Worm (Caenorhabditis elegans): Measurements from ENCODE around the gene twk-26.

ce11 chrX:3102165-3102564, 47.5 kb upstream of the twk-26 start, which contains the start of gene ztf-13:
- TF ChIP-seq fos-1 (tag; optimal IDR thresholded peaks at IDR 0.05), result no peak
- no peak for TF ChIP-seq ces-1 (GFP tag; optimal IDR thresholded peaks at IDR 0.05)
- no peak for TF ChIP-seq pag-3 (tag; optimal IDR thresholded peaks at IDR 0.05; ENCODE audit: borderline replicate concordance, insufficient read depth)
- TF ChIP-seq mef-2 (tag; optimal IDR thresholded peaks at IDR 0.05), result no peak
- TF ChIP-seq snu-23 (GFP tag; optimal IDR thresholded peaks at IDR 0.05), result no peak
- no peak for TF ChIP-seq aha-1 (tag; optimal IDR thresholded peaks at IDR 0.05)
- TF ChIP-seq ama-1 (optimal IDR thresholded peaks at IDR 0.05), result no peak
- no peak for TF ChIP-seq ztf-4 (tag; optimal IDR thresholded peaks at IDR 0.05)
- no peak for TF ChIP-seq unc-62 (GFP tag; optimal IDR thresholded peaks at IDR 0.05)
- TF ChIP-seq nhr-237 (tag; optimal IDR thresholded peaks at IDR 0.05), result no peak
- TF ChIP-seq nhr-11 (tag; optimal IDR thresholded peaks at IDR 0.05), result no peak
- no peak for TF ChIP-seq zag-1 (tag; optimal IDR thresholded peaks at IDR 0.05)
- no peak for TF ChIP-seq nhr-47 (tag; optimal IDR thresholded peaks at IDR 0.05)
